Worm (Caenorhabditis elegans) whole organism, L4 larva: ENCODE measurements around the gene ZK721.4.

ENCODE experiments used
- D1046.2 ChIP-seq: fragments of 200-800 bp; sonication (Bioruptor generic); IDR thresholded peaks from 2 replicates; pipeline ENCODE4 v1.3.6; 2022; ENCODE audit warnings: missing genetic modification characterization, missing compliant biosample characterization
- F10B5.3 ChIP-seq: sonication (generic microtip); optimal IDR thresholded peaks from 2 replicates; lab custom pipeline; 2016; ENCODE audit warnings: mild to moderate bottlenecking, missing genetic modification characterization, missing compliant biosample characterization
- F37D6.2 ChIP-seq: sonication (generic microtip); optimal IDR thresholded peaks from 2 replicates; lab custom pipeline; 2016; ENCODE audit warnings: mild to moderate bottlenecking, missing genetic modification characterization, missing compliant biosample characterization
- R02D3.7 ChIP-seq: fragments of 150-350 bp; sonication (generic microtip); optimal IDR thresholded peaks from 3 replicates; lab custom pipeline; 2014; ENCODE audit warnings: missing biosample characterization, missing genetic modification characterization
- ZK337.2 ChIP-seq: fragments of 200-800 bp; sonication (Bioruptor generic); IDR thresholded peaks from 2 replicates; pipeline ENCODE4 v1.3.6; 2022; ENCODE audit warnings: missing genetic modification reagents, missing genetic modification characterization, missing compliant biosample characterization
- aha-1 ChIP-seq: fragments of 150-350 bp; peaks from one replicate; lab custom pipeline; 2014; ENCODE audit warnings: missing biosample characterization, missing genetic modification characterization
- ama-1 ChIP-seq: fragments of 150-350 bp; optimal IDR thresholded peaks from 2 replicates; lab custom pipeline; 2014; ENCODE audit warnings: inconsistent platforms, mixed read lengths
- arid-1 ChIP-seq: fragments of 200-800 bp; sonication (Bioruptor generic); conservative IDR thresholded peaks from 2 replicates; pipeline ENCODE4 v1.3.6; 2022; ENCODE audit warnings: missing genetic modification reagents, missing genetic modification characterization, missing compliant biosample characterization
- ceh-20 ChIP-seq: fragments of 200-800 bp; sonication (Bioruptor generic); IDR thresholded peaks from 2 replicates; pipeline ENCODE4 v1.3.6; 2022; ENCODE audit warnings: missing genetic modification reagents, missing genetic modification characterization, missing compliant biosample characterization
- ceh-62 ChIP-seq: sonication (generic microtip); optimal IDR thresholded peaks from 2 replicates; lab custom pipeline; 2017; ENCODE audit warnings: missing biosample characterization, missing genetic modification characterization
- ces-1 ChIP-seq: fragments of 150-350 bp; sonication (generic microtip); optimal IDR thresholded peaks from 4 replicates; lab custom pipeline; 2014; ENCODE audit warnings: missing biosample characterization, missing genetic modification reagents, missing genetic modification characterization
- ctbp-1 ChIP-seq: fragments of 200-800 bp; sonication (Bioruptor generic); IDR thresholded peaks from 2 replicates; pipeline ENCODE4 v1.3.6; 2022; ENCODE audit warnings: missing genetic modification reagents, missing genetic modification characterization, missing compliant biosample characterization
- daf-16 ChIP-seq, 3 experiments: sonication (generic microtip); optimal IDR thresholded peaks; 2 replicates each; lab custom pipeline; 2016 to 2017; ENCODE audit warnings: missing genetic modification characterization in 3 of 3, missing genetic modification reagents in 3 of 3, mild to moderate bottlenecking in 2 of 3, missing compliant biosample characterization in 2 of 3, missing biosample characterization in 1 of 3, moderate library complexity in 1 of 3
- daf-19 ChIP-seq: fragments of 200-800 bp; sonication (Bioruptor generic); conservative IDR thresholded peaks from 2 replicates; pipeline ENCODE4 v1.3.6; 2022; ENCODE audit warnings: missing genetic modification characterization, missing compliant biosample characterization
- duxl-1 ChIP-seq: sonication (generic microtip); optimal IDR thresholded peaks from 2 replicates; lab custom pipeline; 2016; ENCODE audit warnings: mild to moderate bottlenecking, missing genetic modification characterization, moderate library complexity, missing compliant biosample characterization; ENCODE audit not compliant: poor library complexity
- egl-27 ChIP-seq: sonication (generic microtip); optimal IDR thresholded peaks from 3 replicates; lab custom pipeline; 2017; ENCODE audit warnings: missing biosample characterization, missing genetic modification reagents, missing genetic modification characterization
- fkh-10 ChIP-seq: fragments of 150-350 bp; optimal IDR thresholded peaks from 2 replicates; lab custom pipeline; 2014; ENCODE audit warnings: missing biosample characterization, missing genetic modification reagents, missing genetic modification characterization
- hif-1 ChIP-seq, 2 experiments: sonication (generic microtip); optimal IDR thresholded peaks; 2 replicates each; lab custom pipeline; 2016 to 2017; ENCODE audit warnings: missing compliant biosample characterization in 2 of 2, missing genetic modification characterization in 2 of 2, missing genetic modification reagents in 2 of 2, missing genotype in 2 of 2, mild to moderate bottlenecking in 1 of 2
- hlh-11 ChIP-seq: fragments of 200-800 bp; sonication (Bioruptor generic); optimal IDR thresholded peaks from 2 replicates; lab custom pipeline; 2018; ENCODE audit warnings: mild to moderate bottlenecking, missing genetic modification characterization, missing compliant biosample characterization
- hlh-30 ChIP-seq: sonication (generic microtip); optimal IDR thresholded peaks from 2 replicates; lab custom pipeline; 2017; ENCODE audit warnings: antibody characterized with exemption, mild to moderate bottlenecking, missing genetic modification characterization, missing compliant biosample characterization; ENCODE audit not compliant: insufficient read depth
- hmg-1.1 ChIP-seq: fragments of 200-800 bp; sonication (Bioruptor generic); IDR thresholded peaks from 2 replicates; pipeline ENCODE4 v1.3.6; 2022; ENCODE audit warnings: missing genetic modification reagents, missing genetic modification characterization, missing compliant biosample characterization
- lin-1 ChIP-seq: fragments of 200-800 bp; sonication (Bioruptor generic); IDR thresholded peaks from 2 replicates; pipeline ENCODE4 v1.3.6; 2022; ENCODE audit warnings: missing genetic modification reagents, missing genetic modification characterization, missing compliant biosample characterization
- lin-13 ChIP-seq: fragments of 150-350 bp; optimal IDR thresholded peaks from 2 replicates; lab custom pipeline; 2014; ENCODE audit warnings: missing biosample characterization, missing genetic modification reagents, missing genetic modification characterization
- lsy-2 ChIP-seq, 2 experiments: fragments of 150-350 bp in 1 of 2; sonication (generic microtip) in 1 of 2; optimal IDR thresholded peaks; 2 replicates each; lab custom pipeline; 2014 to 2017; ENCODE audit warnings: missing biosample characterization in 2 of 2, missing genetic modification characterization in 2 of 2
- madf-5 ChIP-seq, 2 experiments: fragments of 200-800 bp; sonication (Bioruptor generic); IDR thresholded peaks; 2 replicates each; pipeline ENCODE4 v1.3.6; 2022; ENCODE audit warnings: missing compliant biosample characterization in 2 of 2, missing genetic modification characterization in 2 of 2
- nhr-10 ChIP-seq: fragments of 150-350 bp; optimal IDR thresholded peaks from 2 replicates; lab custom pipeline; 2014; ENCODE audit warnings: missing biosample characterization, missing genetic modification characterization
- nhr-111 ChIP-seq: fragments of 200-800 bp; sonication (Bioruptor generic); optimal IDR thresholded peaks from 2 replicates; lab custom pipeline; 2018; ENCODE audit warnings: mild to moderate bottlenecking, missing genetic modification characterization, missing compliant biosample characterization
- nhr-41 ChIP-seq: fragments of 200-800 bp; sonication (Bioruptor generic); IDR thresholded peaks from 2 replicates; pipeline ENCODE4 v1.3.6; 2022; ENCODE audit warnings: missing genetic modification reagents, missing genetic modification characterization, missing compliant biosample characterization
- nhr-77 ChIP-seq: fragments of 150-350 bp; optimal IDR thresholded peaks from 2 replicates; lab custom pipeline; 2014; ENCODE audit warnings: missing biosample characterization, missing genetic modification characterization
- pha-4 ChIP-seq, 2 experiments: fragments of 150-350 bp in 1 of 2; fragments of 200-800 bp in 1 of 2; sonication (Bioruptor generic) in 1 of 2; IDR thresholded peaks in 1 of 2; optimal IDR thresholded peaks in 1 of 2; 2 replicates each; pipeline versions ENCODE4 v1.3.6 to Lab custom; 2014 to 2022; ENCODE audit warnings: missing genetic modification characterization in 2 of 2, missing genetic modification reagents in 2 of 2, missing biosample characterization in 1 of 2, missing compliant biosample characterization in 1 of 2
- pqm-1 ChIP-seq: sonication (generic microtip); optimal IDR thresholded peaks from 2 replicates; lab custom pipeline; 2017; ENCODE audit warnings: missing biosample characterization, missing genetic modification characterization
- rbr-2 ChIP-seq: sonication (generic microtip); optimal IDR thresholded peaks from 2 replicates; lab custom pipeline; 2016; ENCODE audit warnings: missing genotype, missing genetic modification characterization, missing compliant biosample characterization
- set-16 ChIP-seq: fragments of 200-800 bp; sonication (Bioruptor generic); IDR thresholded peaks from 2 replicates; pipeline ENCODE4 v1.3.6; 2022; ENCODE audit warnings: missing genetic modification reagents, missing genetic modification characterization, missing compliant biosample characterization
- spr-3 ChIP-seq: fragments of 200-800 bp; sonication (Bioruptor generic); optimal IDR thresholded peaks from 2 replicates; lab custom pipeline; 2018; ENCODE audit warnings: mild to moderate bottlenecking, missing genetic modification characterization, missing compliant biosample characterization
- unc-62 ChIP-seq, 3 experiments: fragments of 150-350 bp in 1 of 3; sonication (generic microtip); optimal IDR thresholded peaks in 2 of 3; peaks in 1 of 3; 1 replicate in 1 of 3; 2 replicates in 2 of 3; lab custom pipeline; 2014 to 2017; ENCODE audit warnings: missing biosample characterization in 3 of 3, missing genetic modification characterization in 3 of 3, missing genetic modification reagents in 3 of 3, missing genotype in 1 of 3
- zag-1 ChIP-seq: fragments of 150-350 bp; optimal IDR thresholded peaks from 2 replicates; lab custom pipeline; 2014; ENCODE audit warnings: missing biosample characterization, missing genetic modification characterization
- zip-11 ChIP-seq: fragments of 200-800 bp; sonication (Bioruptor generic); IDR thresholded peaks from 2 replicates; pipeline ENCODE4 v1.3.6; 2022; ENCODE audit warnings: missing genetic modification characterization, missing compliant biosample characterization
- ztf-11 ChIP-seq: fragments of 150-350 bp; optimal IDR thresholded peaks from 2 replicates; lab custom pipeline; 2014; ENCODE audit warnings: missing biosample characterization, missing genetic modification characterization

The ZK721.4 gene

DNA sequence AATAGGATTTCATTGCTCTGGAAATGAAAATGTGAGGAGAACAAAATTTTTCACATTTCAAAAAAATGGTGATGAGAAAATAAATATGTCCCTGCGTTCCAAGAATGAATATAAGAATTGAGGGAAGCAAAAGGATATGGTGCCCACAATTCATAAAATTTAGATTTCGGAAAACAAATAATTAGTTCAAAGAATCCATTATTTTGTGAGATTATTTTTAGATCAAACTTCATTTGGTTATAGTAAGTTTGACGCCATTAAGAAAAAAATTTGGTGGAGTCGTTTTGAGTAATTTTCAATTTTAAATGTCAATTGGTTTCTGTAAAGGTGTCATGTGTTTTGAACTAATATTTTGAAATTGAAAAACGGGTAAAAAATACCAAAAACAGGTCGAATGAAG lies 21.7 kb downstream of the ZK721.4 start:
- TF ChIP-seq aha-1 (tag; lab: Kevin White, UChicago) (peak; percentile 91), ztf-11 (tag; lab: Kevin White, UChicago) (no peak)

DNA sequence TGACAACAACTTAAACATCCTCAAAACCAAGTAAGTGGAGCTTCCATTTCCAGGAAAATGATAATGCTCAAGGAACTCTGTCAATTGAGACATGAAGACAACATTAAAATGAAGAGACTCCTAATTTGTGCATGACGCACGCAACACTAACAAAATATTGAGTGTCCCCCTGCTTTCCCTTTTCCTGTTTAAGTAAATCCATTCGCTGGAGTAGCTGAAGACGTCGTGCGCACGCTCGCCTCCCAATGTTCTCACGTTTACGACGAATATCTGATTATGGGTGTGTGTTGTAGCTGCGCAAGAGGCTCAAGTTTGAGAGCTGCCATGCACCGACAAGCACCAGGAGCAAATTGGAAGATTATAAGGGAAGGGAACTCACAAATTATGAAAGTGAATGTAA lies 22.3 kb downstream of the ZK721.4 start:
- TF ChIP-seq aha-1 (tag; lab: Kevin White, UChicago): peak; percentile 80
- TF ChIP-seq arid-1 (GFP tag; lab: Robert Waterston, UW): 0 out of 2 replicates have a peak, but pooled peaks have one; percentile 13
- no peak for TF ChIP-seq ceh-20 (GFP tag; lab: Robert Waterston, UW)
- TF ChIP-seq duxl-1: no peak
- no peak for TF ChIP-seq hlh-30 (tag; lab: Kevin White, UChicago)
- TF ChIP-seq ZK337.2 (GFP tag; lab: Robert Waterston, UW): no peak
- no peak for TF ChIP-seq nhr-10 (tag; lab: Kevin White, UChicago)
- TF ChIP-seq lin-13 (GFP tag; lab: Kevin White, UChicago): no peak
- no peak for TF ChIP-seq madf-5 (GFP tag; IDR thresholded peaks at IDR 0.05; lab: Robert Waterston, UW)
- 0 out of 2 replicates have a peak, but pooled peaks have one; percentile 10 for TF ChIP-seq set-16 (GFP tag; lab: Robert Waterston, UW)
- no peak for TF ChIP-seq spr-3 (GFP tag; lab: Kevin White, UChicago)
- TF ChIP-seq D1046.2 (GFP tag; lab: Robert Waterston, UW): no peak
- no peak for TF ChIP-seq lin-1 (GFP tag; lab: Robert Waterston, UW)
- TF ChIP-seq ztf-11 (tag; lab: Kevin White, UChicago): no peak
- peak in 1 of 2 experiments; percentile 9 for TF ChIP-seq hif-1 (tag; optimal IDR thresholded peaks at IDR 0.05; lab: Kevin White, UChicago)
- TF ChIP-seq hmg-1.1 (GFP tag; lab: Robert Waterston, UW): 0 out of 2 replicates have a peak, but pooled peaks have one; percentile 23
- no peak for TF ChIP-seq zip-11
- TF ChIP-seq fkh-10 (GFP tag; lab: Kevin White, UChicago): peak; percentile 79
- no peak for TF ChIP-seq nhr-77 (tag; lab: Kevin White, UChicago)
- peak; percentile 70; the same call in 1 of the 2 replicates for TF ChIP-seq ctbp-1 (GFP tag; lab: Robert Waterston, UW)
- no peak for TF ChIP-seq zag-1 (tag; lab: Kevin White, UChicago)
- no peak for TF ChIP-seq rbr-2 (tag; lab: Kevin White, UChicago)
- TF ChIP-seq F10B5.3 (tag; lab: Kevin White, UChicago): no peak
- TF ChIP-seq pqm-1 (tag; lab: Kevin White, UChicago): no peak
- no peak for TF ChIP-seq F37D6.2 (tag; lab: Kevin White, UChicago)
- TF ChIP-seq daf-16 (GFP tag; optimal IDR thresholded peaks at IDR 0.05; lab: Kevin White, UChicago): no peak
- peak; percentile 9 for TF ChIP-seq daf-16 (tag; optimal IDR thresholded peaks at IDR 0.05; lab: Kevin White, UChicago)
- TF ChIP-seq ceh-62 (tag; lab: Kevin White, UChicago): no peak
- TF ChIP-seq egl-27 (tag; lab: Kevin White, UChicago): no peak
- TF ChIP-seq nhr-111 (GFP tag; lab: Kevin White, UChicago): no peak
- TF ChIP-seq pha-4 (GFP tag; IDR thresholded peaks at IDR 0.05; lab: Robert Waterston, UW): no peak
- no peak for TF ChIP-seq pha-4 (tag; optimal IDR thresholded peaks at IDR 0.05; lab: Kevin White, UChicago)
- peak; percentile 17 for TF ChIP-seq hlh-11
- TF ChIP-seq lsy-2 (tag; optimal IDR thresholded peaks at IDR 0.05; lab: Kevin White, UChicago): peak in 1 of 2 experiments; percentile 39
- TF ChIP-seq daf-19: 0 out of 2 replicates have a peak, but pooled peaks have one; percentile 10
- TF ChIP-seq ama-1 (lab: Kevin White, UChicago): no peak
- peak in 1 of 2 experiments; percentile 78 for TF ChIP-seq unc-62 (GFP tag; optimal IDR thresholded peaks at IDR 0.05 in 1 of 2; lab: Kevin White, UChicago)
- no peak for TF ChIP-seq unc-62 (tag; optimal IDR thresholded peaks at IDR 0.05; lab: Kevin White, UChicago)
- no peak for TF ChIP-seq R02D3.7
- TF ChIP-seq ces-1: peak; percentile 70
- no peak for TF ChIP-seq nhr-41 (GFP tag; lab: Robert Waterston, UW)
